Fruit fly (Drosophila melanogaster) whole organism, embryonic: ENCODE results near the gene CG5727.

ENCODE experiments used
- Atf3 ChIP-seq: fragments of 200-800 bp; sonication (Bioruptor generic); optimal IDR thresholded peaks from 3 replicates; lab custom pipeline; 2016; ENCODE audit warnings: missing biosample characterization, missing genetic modification characterization
- B-H1 ChIP-seq: fragments of 200-800 bp; sonication (Bioruptor generic); IDR thresholded peaks from 3 replicates; pipeline ENCODE4 v1.3.6; 2022; ENCODE audit warnings: missing biosample characterization, missing genetic modification characterization
- BEAF-32 ChIP-seq: fragments of 200-800 bp; sonication (Bioruptor generic); optimal IDR thresholded peaks from 3 replicates; lab custom pipeline; 2017; ENCODE audit warnings: missing biosample characterization, missing genetic modification characterization, mild to moderate bottlenecking, moderate library complexity, missing genetic modification reagents
- C15 ChIP-seq: fragments of 200-800 bp; sonication (Bioruptor generic); IDR thresholded peaks from 3 replicates; pipeline ENCODE4 v1.3.6; 2022; ENCODE audit warnings: missing biosample characterization, missing genetic modification characterization
- CG10654 ChIP-seq: fragments of 200-800 bp; sonication (Bioruptor generic); optimal IDR thresholded peaks from 2 replicates; lab custom pipeline; 2016; ENCODE audit warnings: missing biosample characterization, missing genetic modification characterization
- CG11093 ChIP-seq: fragments of 200-800 bp; sonication (Bioruptor generic); IDR thresholded peaks from 3 replicates; pipeline ENCODE4 v1.3.6; 2022; ENCODE audit warnings: missing biosample characterization, missing genetic modification characterization
- CG12155 ChIP-seq: fragments of 200-800 bp; sonication (Bioruptor generic); optimal IDR thresholded peaks from 3 replicates; lab custom pipeline; 2016; ENCODE audit warnings: missing biosample characterization, missing genetic modification characterization
- CG12744 ChIP-seq: fragments of 200-800 bp; sonication (Bioruptor generic); optimal IDR thresholded peaks from 2 replicates; lab custom pipeline; 2016; ENCODE audit warnings: missing biosample characterization, missing genetic modification characterization
- CG13287 ChIP-seq: fragments of 200-800 bp; sonication (Bioruptor generic); IDR thresholded peaks from 2 replicates; pipeline ENCODE4 v1.3.6; 2022; ENCODE audit warnings: missing biosample characterization, missing genetic modification characterization; ENCODE audit not compliant: partially characterized antibody
- CG13296 ChIP-seq: fragments of 200-800 bp; sonication (Bioruptor generic); optimal IDR thresholded peaks from 3 replicates; lab custom pipeline; 2018; ENCODE audit warnings: missing biosample characterization, mild to moderate bottlenecking, missing genetic modification characterization
- CG13894 ChIP-seq: fragments of 200-800 bp; sonication (Bioruptor generic); optimal IDR thresholded peaks from 3 replicates; lab custom pipeline; 2018; ENCODE audit warnings: missing biosample characterization, mild to moderate bottlenecking, missing genetic modification characterization, moderate library complexity
- CG14965 ChIP-seq: fragments of 200-800 bp; sonication (Bioruptor generic); optimal IDR thresholded peaks from 2 replicates; lab custom pipeline; 2016; ENCODE audit warnings: missing biosample characterization, missing genetic modification characterization, borderline replicate concordance
- CG18011 ChIP-seq: fragments of 200-800 bp; sonication (Bioruptor generic); optimal IDR thresholded peaks from 2 replicates; lab custom pipeline; 2017; ENCODE audit warnings: missing biosample characterization, missing genetic modification characterization, mild to moderate bottlenecking, moderate library complexity, missing genotype
- CG2202 ChIP-seq: fragments of 200-800 bp; sonication (Bioruptor generic); optimal IDR thresholded peaks from 2 replicates; lab custom pipeline; 2018; ENCODE audit warnings: missing biosample characterization, mild to moderate bottlenecking, missing genetic modification characterization
- CG2889 ChIP-seq: fragments of 200-800 bp; sonication (Bioruptor generic); IDR thresholded peaks from 3 replicates; pipeline ENCODE4 v1.3.6; 2022; ENCODE audit warnings: missing biosample characterization, missing genetic modification characterization
- CG33557 ChIP-seq: fragments of 200-800 bp; sonication (Bioruptor generic); optimal IDR thresholded peaks from 2 replicates; lab custom pipeline; 2019; ENCODE audit warnings: missing biosample characterization, mild to moderate bottlenecking, missing genetic modification characterization, moderate library complexity
- CG5245 ChIP-seq: fragments of 200-800 bp; sonication (Bioruptor generic); optimal IDR thresholded peaks from 3 replicates; lab custom pipeline; 2016; ENCODE audit warnings: missing biosample characterization, missing genetic modification characterization
- CG6683 ChIP-seq: fragments of 200-800 bp; sonication (Bioruptor generic); optimal IDR thresholded peaks from 2 replicates; lab custom pipeline; 2017; ENCODE audit warnings: missing biosample characterization, mild to moderate bottlenecking, missing genetic modification characterization, missing genetic modification reagents
- CG6813 ChIP-seq: fragments of 200-800 bp; sonication (Bioruptor generic); optimal IDR thresholded peaks from 2 replicates; lab custom pipeline; 2017; ENCODE audit warnings: missing biosample characterization, missing genetic modification characterization, mild to moderate bottlenecking, moderate library complexity, missing genetic modification reagents
- CG6854 ChIP-seq: fragments of 200-800 bp; sonication (Bioruptor generic); optimal IDR thresholded peaks from 3 replicates; lab custom pipeline; 2017; ENCODE audit warnings: missing biosample characterization, mild to moderate bottlenecking, missing genetic modification characterization
- CG8388 ChIP-seq: fragments of 200-800 bp; sonication (Bioruptor generic); optimal IDR thresholded peaks from 2 replicates; lab custom pipeline; 2019; ENCODE audit warnings: missing biosample characterization, mild to moderate bottlenecking, missing genetic modification characterization, moderate library complexity
- ERR ChIP-seq: fragments of 200-800 bp; sonication (Bioruptor generic); optimal IDR thresholded peaks from 2 replicates; lab custom pipeline; 2016; ENCODE audit warnings: missing biosample characterization, missing genetic modification characterization
- Ets65A ChIP-seq: fragments of 200-800 bp; sonication (Bioruptor generic); peaks from one replicate; lab custom pipeline; 2016; ENCODE audit warnings: missing biosample characterization, missing genetic modification characterization
- Fer3 ChIP-seq: fragments of 200-800 bp; sonication (Bioruptor generic); optimal IDR thresholded peaks from 2 replicates; lab custom pipeline; 2018; ENCODE audit warnings: missing biosample characterization, mild to moderate bottlenecking, missing genetic modification characterization, moderate library complexity
- Gsc ChIP-seq: fragments of 200-800 bp; sonication (Bioruptor generic); IDR thresholded peaks from 2 replicates; pipeline ENCODE4 v1.3.6; 2022; ENCODE audit warnings: missing biosample characterization, missing genetic modification characterization
- Gug ChIP-seq: fragments of 200-800 bp; sonication (Bioruptor generic); IDR thresholded peaks from 4 replicates; pipeline ENCODE4 v1.3.6; 2022; ENCODE audit warnings: missing biosample characterization, missing genetic modification characterization
- H15 ChIP-seq: fragments of 200-800 bp; sonication (Bioruptor generic); IDR thresholded peaks from 3 replicates; pipeline ENCODE4 v1.3.6; 2022; ENCODE audit warnings: missing biosample characterization, missing genetic modification characterization
- Hand ChIP-seq: fragments of 200-800 bp; sonication (Bioruptor generic); optimal IDR thresholded peaks from 2 replicates; lab custom pipeline; 2017; ENCODE audit warnings: mild to moderate bottlenecking, missing biosample characterization, missing genetic modification reagents, missing genetic modification characterization
- Hmr ChIP-seq: fragments of 200-800 bp; sonication (Bioruptor generic); optimal IDR thresholded peaks from 3 replicates; lab custom pipeline; 2017; ENCODE audit warnings: mild to moderate bottlenecking, missing biosample characterization, missing genetic modification reagents, missing genetic modification characterization
- Hr39 ChIP-seq: fragments of >200 bp; optimal IDR thresholded peaks from 2 replicates; lab custom pipeline; 2017
- Hr51 ChIP-seq, 2 experiments: fragments of 200-800 bp; sonication (Bioruptor generic); optimal IDR thresholded peaks; 2 replicates in 1 of 2; 3 replicates in 1 of 2; lab custom pipeline; 2016 to 2018; ENCODE audit warnings: missing biosample characterization in 2 of 2, missing genetic modification characterization in 2 of 2, mild to moderate bottlenecking in 1 of 2, moderate library complexity in 1 of 2
- Ptx1 ChIP-seq: fragments of 200-800 bp; sonication (Bioruptor generic); IDR thresholded peaks from 2 replicates; pipeline ENCODE4 v1.3.6; 2022; ENCODE audit warnings: missing biosample characterization, missing genetic modification characterization
- TFAM ChIP-seq: fragments of 200-800 bp; sonication (Bioruptor generic); optimal IDR thresholded peaks from 2 replicates; lab custom pipeline; 2017; ENCODE audit warnings: missing biosample characterization, missing genetic modification characterization, inconsistent platforms
- Usf ChIP-seq: fragments of 200-800 bp; sonication (Bioruptor generic); optimal IDR thresholded peaks from 2 replicates; lab custom pipeline; 2017; ENCODE audit warnings: missing genotype, missing biosample characterization, missing genetic modification characterization
- YL-1 ChIP-seq: fragments of 200-800 bp; sonication (Bioruptor generic); optimal IDR thresholded peaks from 3 replicates; lab custom pipeline; 2017; ENCODE audit warnings: missing biosample characterization, mild to moderate bottlenecking, missing genetic modification characterization
- amos ChIP-seq: fragments of 200-800 bp; sonication (Bioruptor generic); IDR thresholded peaks from 2 replicates; pipeline ENCODE4 v1.3.6; 2022; ENCODE audit warnings: missing biosample characterization, missing genetic modification characterization; ENCODE audit not compliant: partially characterized antibody
- chm ChIP-seq: fragments of 200-800 bp; sonication (Bioruptor generic); IDR thresholded peaks from 2 replicates; pipeline ENCODE4 v1.3.6; 2022; ENCODE audit warnings: missing biosample characterization, missing genetic modification characterization
- crol ChIP-seq: fragments of 200-800 bp; sonication (Bioruptor generic); IDR thresholded peaks from 2 replicates; pipeline ENCODE4 v1.3.6; 2022; ENCODE audit warnings: missing biosample characterization, missing genetic modification characterization
- en ChIP-seq: fragments of 200-800 bp; sonication (Bioruptor generic); optimal IDR thresholded peaks from 2 replicates; lab custom pipeline; 2016; ENCODE audit warnings: missing biosample characterization, missing genetic modification characterization
- eyg ChIP-seq: fragments of 200-800 bp; sonication (Bioruptor generic); optimal IDR thresholded peaks from 3 replicates; lab custom pipeline; 2016; ENCODE audit warnings: missing biosample characterization, missing genetic modification characterization
- gcm ChIP-seq: fragments of 200-800 bp; sonication (Bioruptor generic); optimal IDR thresholded peaks from 2 replicates; lab custom pipeline; 2019; ENCODE audit warnings: missing biosample characterization, mild to moderate bottlenecking, missing genetic modification characterization, moderate library complexity
- knrl ChIP-seq: fragments of 200-800 bp; sonication (Bioruptor generic); IDR thresholded peaks from 3 replicates; pipeline ENCODE4 v1.3.6; 2022; ENCODE audit warnings: missing biosample characterization, missing genetic modification characterization; ENCODE audit not compliant: partially characterized antibody
- oc ChIP-seq: fragments of 200-800 bp; sonication (Bioruptor generic); optimal IDR thresholded peaks from 2 replicates; lab custom pipeline; 2018; ENCODE audit warnings: missing biosample characterization, mild to moderate bottlenecking, missing genetic modification characterization, moderate library complexity
- pita ChIP-seq: fragments of 200-800 bp; sonication (Bioruptor generic); optimal IDR thresholded peaks from 2 replicates; lab custom pipeline; 2017; ENCODE audit warnings: missing biosample characterization, mild to moderate bottlenecking, missing genetic modification characterization
- sob ChIP-seq: fragments of 200-800 bp; sonication (Bioruptor generic); IDR thresholded peaks from 2 replicates; pipeline ENCODE4 v1.3.6; 2022; ENCODE audit warnings: missing biosample characterization, missing genetic modification characterization
- sqz ChIP-seq: fragments of 200-800 bp; sonication (Bioruptor generic); optimal IDR thresholded peaks from 3 replicates; lab custom pipeline; 2018; ENCODE audit warnings: missing biosample characterization, mild to moderate bottlenecking, missing genetic modification characterization
- ssp ChIP-seq: fragments of 200-800 bp; sonication (Bioruptor generic); IDR thresholded peaks from 2 replicates; pipeline ENCODE4 v1.3.6; 2022; ENCODE audit warnings: missing biosample characterization, missing genetic modification characterization
- toy ChIP-seq: fragments of 200-800 bp; sonication (Bioruptor generic); IDR thresholded peaks from 2 replicates; pipeline ENCODE4 v1.3.6; 2022; ENCODE audit warnings: missing biosample characterization, missing genetic modification characterization
- unc-4 ChIP-seq: fragments of 200-800 bp; sonication (Bioruptor generic); IDR thresholded peaks from 2 replicates; pipeline ENCODE4 v1.3.6; 2022; ENCODE audit warnings: missing biosample characterization, missing genetic modification characterization; ENCODE audit not compliant: partially characterized antibody
- usp ChIP-seq: fragments of >200 bp; optimal IDR thresholded peaks from 2 replicates; lab custom pipeline; 2017; ENCODE audit warnings: missing biosample characterization, missing genetic modification characterization
- wek ChIP-seq: fragments of 200-800 bp; sonication (Bioruptor generic); optimal IDR thresholded peaks from 3 replicates; lab custom pipeline; 2018; ENCODE audit warnings: missing biosample characterization, mild to moderate bottlenecking, missing genetic modification characterization, moderate library complexity

CG5727 gene

DNA sequence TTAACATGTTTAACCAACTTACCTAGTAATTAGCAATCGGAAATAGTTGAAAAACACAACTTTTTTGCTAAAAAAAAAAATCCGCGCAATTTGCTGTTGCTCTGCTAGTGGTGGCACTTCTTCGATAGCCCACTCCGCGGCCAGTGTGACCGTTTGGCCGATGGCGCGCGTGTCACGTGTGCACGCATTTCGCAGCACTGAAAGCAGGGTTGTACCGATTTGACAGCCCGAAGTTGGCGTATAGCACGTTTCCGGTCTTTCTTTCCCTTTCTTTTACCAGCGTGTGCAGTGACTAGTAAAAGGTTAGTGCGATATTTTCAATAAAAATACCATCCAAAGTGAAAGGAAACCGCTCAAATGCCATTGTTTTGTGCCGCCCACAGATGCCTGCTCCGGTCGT lies 9.6 kb downstream of the CG5727 start, which contains the start of the genes Ripalpha and RpL7 (continued):
- TF ChIP-seq YL-1 (GFP tag; lab: Kevin White, UChicago) (peak; percentile 100), sqz (GFP tag; lab: Kevin White, UChicago) (peak; percentile 96), CG12744 (GFP tag; lab: Kevin White, UChicago) (peak; percentile 97), Ptx1 (GFP tag; lab: Robert Waterston, UW) (peak; percentile 95), C15 (peak; percentile 95), crol (GFP tag; lab: Robert Waterston, UW) (no peak; the same call in 1 of the 2 replicates), CG5245 (GFP tag; lab: Kevin White, UChicago) (peak; percentile 97), eyg (GFP tag; lab: Kevin White, UChicago) (peak; percentile 97), knrl (peak; percentile 94), Hmr (GFP tag; lab: Kevin White, UChicago) (peak; percentile 100), gcm (GFP tag; lab: Kevin White, UChicago) (peak; percentile 92), wek (peak; percentile 95), CG6854 (peak; percentile 92), en (GFP tag; lab: Kevin White, UChicago) (peak; percentile 98), CG18011 (peak; percentile 92), unc-4 (peak; percentile 90), Atf3 (peak; percentile 97), CG6813 (peak; percentile 99), chm (GFP tag; lab: Robert Waterston, UW) (peak; percentile 99), CG10654 (GFP tag; lab: Kevin White, UChicago) (peak; percentile 97), Hr39 (lab: Kevin White, UChicago) (no peak), oc (peak; percentile 94), H15 (GFP tag; lab: Robert Waterston, UW) (peak; percentile 97), amos (peak; percentile 98), Fer3 (tag; lab: Kevin White, UChicago) (peak; percentile 97), usp (GFP tag; lab: Kevin White, UChicago) (no peak), CG11093 (GFP tag; lab: Robert Waterston, UW) (peak; percentile 72), TFAM (GFP tag; lab: Kevin White, UChicago) (peak; percentile 92), CG13287 (GFP tag; lab: Robert Waterston, UW) (peak; percentile 93), CG13296 (GFP tag; lab: Kevin White, UChicago) (peak; percentile 97), CG8388 (GFP tag; lab: Kevin White, UChicago) (peak; percentile 92), pita (GFP tag; lab: Kevin White, UChicago) (no peak), ssp (GFP tag; lab: Robert Waterston, UW) (peak; percentile 88), CG2889 (GFP tag; lab: Robert Waterston, UW) (peak; percentile 87), Gsc (GFP tag; lab: Robert Waterston, UW) (no peak), CG13894 (tag; lab: Kevin White, UChicago) (peak; percentile 97), Hand (peak; percentile 93), CG14965 (GFP tag; lab: Kevin White, UChicago) (peak; percentile 92), CG12155 (peak; percentile 96), BEAF-32 (peak; percentile 98), Hr51 (GFP tag; optimal IDR thresholded peaks at IDR 0.05; lab: Kevin White, UChicago) (peak; percentile 88 to 99), sob (peak; percentile 99), CG6683 (GFP tag; lab: Kevin White, UChicago) (peak; percentile 98), toy (GFP tag; lab: Robert Waterston, UW) (no peak; the same call in 1 of the 2 replicates), CG2202 (tag; lab: Kevin White, UChicago) (peak; percentile 95), ERR (GFP tag; lab: Kevin White, UChicago) (peak; percentile 97), CG33557 (peak; percentile 94), Usf (peak; percentile 97), B-H1 (peak; percentile 89), Ets65A (GFP tag; lab: Kevin White, UChicago) (peak; percentile 100), Gug (GFP tag; lab: Robert Waterston, UW) (peak; percentile 88; the same call in 3 of the 4 replicates)
